Worm (Caenorhabditis elegans) whole organism, young adult: ENCODE results near the gene srv-16.
"Not testable (repeated sequence)": the region's sequence is repeated elsewhere in the genome, so short reads cannot be mapped to it uniquely, and the experiment has no call there.

Source experiments
- B0019.2 ChIP-seq: fragments of 200-800 bp; sonication (Bioruptor generic); conservative IDR thresholded peaks from 2 replicates; pipeline ENCODE4 v1.3.6; 2022; ENCODE audit warnings: missing genetic modification reagents, missing genetic modification characterization, missing compliant biosample characterization
- C06A6.2 ChIP-seq: fragments of 200-800 bp; sonication (Bioruptor generic); conservative IDR thresholded peaks from 2 replicates; pipeline ENCODE4 v1.3.6; 2022; ENCODE audit warnings: missing genetic modification characterization, missing compliant biosample characterization
- C17E4.6 ChIP-seq: fragments of 200-800 bp; sonication (Bioruptor generic); IDR thresholded peaks from 2 replicates; pipeline ENCODE4 v1.3.6; 2022; ENCODE audit warnings: missing genetic modification reagents, missing genetic modification characterization, missing compliant biosample characterization
- D2030.7 ChIP-seq: fragments of 200-800 bp; sonication (Bioruptor generic); IDR thresholded peaks from 2 replicates; pipeline ENCODE4 v1.3.6; 2022; ENCODE audit warnings: missing genetic modification reagents, missing genetic modification characterization, missing compliant biosample characterization
- F33H1.4 ChIP-seq: fragments of 200-800 bp; sonication (Bioruptor generic); IDR thresholded peaks from 2 replicates; pipeline ENCODE4 v1.3.6; 2022; ENCODE audit warnings: missing genetic modification reagents, missing genetic modification characterization, missing compliant biosample characterization
- F37B4.10 ChIP-seq: fragments of 200-800 bp; sonication (Bioruptor generic); IDR thresholded peaks from 2 replicates; pipeline ENCODE4 v1.3.6; 2022; ENCODE audit warnings: missing genetic modification characterization, missing compliant biosample characterization
- F39B2.1 ChIP-seq: fragments of 200-800 bp; sonication (Bioruptor generic); IDR thresholded peaks from 2 replicates; pipeline ENCODE4 v1.3.6; 2022; ENCODE audit warnings: missing genetic modification reagents, missing genetic modification characterization, missing compliant biosample characterization
- Y53F4B.3 ChIP-seq: fragments of 200-800 bp; sonication (Bioruptor generic); IDR thresholded peaks from 2 replicates; pipeline ENCODE4 v1.3.6; 2022; ENCODE audit warnings: missing genetic modification reagents, missing genetic modification characterization, missing compliant biosample characterization
- Y53G8AR.9 ChIP-seq: fragments of 200-800 bp; sonication (Bioruptor generic); conservative IDR thresholded peaks from 2 replicates; pipeline ENCODE4 v1.3.6; 2022; ENCODE audit warnings: missing genetic modification reagents, missing genetic modification characterization, missing compliant biosample characterization
- Y56A3A.18 ChIP-seq: fragments of 200-800 bp; sonication (Bioruptor generic); IDR thresholded peaks from 2 replicates; pipeline ENCODE4 v1.3.6; 2022; ENCODE audit warnings: missing genetic modification reagents, missing genetic modification characterization, missing compliant biosample characterization
- Y67H2A.10 ChIP-seq: fragments of 200-800 bp; sonication (Bioruptor generic); conservative IDR thresholded peaks from 2 replicates; pipeline ENCODE4 v1.3.6; 2022; ENCODE audit warnings: missing genetic modification reagents, missing genetic modification characterization, missing compliant biosample characterization
- Y79H2A.3 ChIP-seq: fragments of 200-800 bp; sonication (Bioruptor generic); conservative IDR thresholded peaks from 2 replicates; pipeline ENCODE4 v1.3.6; 2022; ENCODE audit warnings: missing genetic modification reagents, missing genetic modification characterization, missing compliant biosample characterization
- Y95B8A.8 ChIP-seq: fragments of 200-800 bp; sonication (Bioruptor generic); IDR thresholded peaks from 2 replicates; pipeline ENCODE4 v1.3.6; 2022; ENCODE audit warnings: missing genetic modification reagents, missing genetic modification characterization, missing compliant biosample characterization
- aptf-2 ChIP-seq: fragments of 200-800 bp; sonication (Bioruptor generic); conservative IDR thresholded peaks from 2 replicates; pipeline ENCODE4 v1.3.6; 2022; ENCODE audit warnings: missing genetic modification reagents, missing genetic modification characterization, missing compliant biosample characterization
- attf-3 ChIP-seq: fragments of 200-800 bp; sonication (Bioruptor generic); conservative IDR thresholded peaks from 2 replicates; pipeline ENCODE4 v1.3.6; 2022; ENCODE audit warnings: missing genetic modification reagents, missing genetic modification characterization, missing compliant biosample characterization
- attf-6 ChIP-seq: fragments of 200-800 bp; sonication (Bioruptor generic); IDR thresholded peaks from 2 replicates; pipeline ENCODE4 v1.3.6; 2022; ENCODE audit warnings: missing genetic modification reagents, missing genetic modification characterization, missing compliant biosample characterization
- bed-1 ChIP-seq: fragments of 200-800 bp; sonication (Bioruptor generic); IDR thresholded peaks from 2 replicates; pipeline ENCODE4 v1.3.6; 2022; ENCODE audit warnings: missing genetic modification reagents, missing genetic modification characterization, missing compliant biosample characterization
- cebp-1 ChIP-seq, 2 experiments: fragments of 200-800 bp in 1 of 2; sonication (Bioruptor generic) in 1 of 2; sonication (generic microtip) in 1 of 2; IDR thresholded peaks in 1 of 2; optimal IDR thresholded peaks in 1 of 2; 2 replicates each; pipeline versions ENCODE4 v1.3.6 to Lab custom; 2017 to 2022; ENCODE audit warnings: missing compliant biosample characterization in 2 of 2, missing genetic modification characterization in 2 of 2, mild to moderate bottlenecking in 1 of 2, missing genetic modification reagents in 1 of 2, moderate library complexity in 1 of 2
- cebp-2 ChIP-seq: fragments of 200-800 bp; sonication (Bioruptor generic); IDR thresholded peaks from 2 replicates; pipeline ENCODE4 v1.3.6; 2022; ENCODE audit warnings: missing genetic modification characterization, missing compliant biosample characterization
- ceh-100 ChIP-seq: fragments of 200-800 bp; sonication (Bioruptor generic); IDR thresholded peaks from 2 replicates; pipeline ENCODE4 v1.3.6; 2022; ENCODE audit warnings: missing genetic modification reagents, missing genetic modification characterization, missing compliant biosample characterization
- ceh-40 ChIP-seq: fragments of 200-800 bp; sonication (Bioruptor generic); IDR thresholded peaks from 2 replicates; pipeline ENCODE4 v1.3.6; 2022; ENCODE audit warnings: missing genetic modification characterization, missing compliant biosample characterization
- ceh-58 ChIP-seq: fragments of 200-800 bp; sonication (Bioruptor generic); IDR thresholded peaks from 2 replicates; pipeline ENCODE4 v1.3.6; 2022; ENCODE audit warnings: missing genetic modification characterization, missing compliant biosample characterization
- ceh-91 ChIP-seq: fragments of 200-800 bp; sonication (Bioruptor generic); IDR thresholded peaks from 2 replicates; pipeline ENCODE4 v1.3.6; 2022; ENCODE audit warnings: missing genetic modification reagents, missing genetic modification characterization, missing compliant biosample characterization
- dox-1 ChIP-seq: fragments of 200-800 bp; sonication (Bioruptor generic); IDR thresholded peaks from 2 replicates; pipeline ENCODE4 v1.3.6; 2022; ENCODE audit warnings: missing genetic modification reagents, missing genetic modification characterization, missing compliant biosample characterization
- egl-18 ChIP-seq: fragments of 200-800 bp; sonication (Bioruptor generic); IDR thresholded peaks from 2 replicates; pipeline ENCODE4 v1.3.6; 2022; ENCODE audit warnings: missing genetic modification reagents, missing genetic modification characterization, missing compliant biosample characterization
- egl-44 ChIP-seq: fragments of 200-800 bp; sonication (Bioruptor generic); IDR thresholded peaks from 2 replicates; pipeline ENCODE4 v1.3.6; 2022; ENCODE audit warnings: missing genetic modification reagents, missing genetic modification characterization, missing compliant biosample characterization
- egrh-3 ChIP-seq: fragments of 200-800 bp; sonication (Bioruptor generic); IDR thresholded peaks from 2 replicates; pipeline ENCODE4 v1.3.6; 2022; ENCODE audit warnings: missing genetic modification reagents, missing genetic modification characterization, missing compliant biosample characterization
- ekl-4 ChIP-seq: fragments of 200-800 bp; sonication (Bioruptor generic); IDR thresholded peaks from 2 replicates; pipeline ENCODE4 v1.3.6; 2022; ENCODE audit warnings: missing genetic modification reagents, missing genetic modification characterization, missing compliant biosample characterization
- hmg-20 ChIP-seq: fragments of 200-800 bp; sonication (Bioruptor generic); IDR thresholded peaks from 2 replicates; pipeline ENCODE4 v1.3.6; 2022; ENCODE audit warnings: missing genetic modification reagents, missing genetic modification characterization, missing compliant biosample characterization
- hsf-1 ChIP-seq: fragments of 200-800 bp; sonication (Bioruptor generic); IDR thresholded peaks from 2 replicates; pipeline ENCODE4 v1.3.6; 2022; ENCODE audit warnings: missing genetic modification reagents, missing genetic modification characterization, missing compliant biosample characterization
- let-526 ChIP-seq: fragments of 200-800 bp; sonication (Bioruptor generic); IDR thresholded peaks from 2 replicates; pipeline ENCODE4 v1.3.6; 2022; ENCODE audit warnings: missing genetic modification reagents, missing genetic modification characterization, missing compliant biosample characterization
- madf-3 ChIP-seq: fragments of 200-800 bp; sonication (Bioruptor generic); IDR thresholded peaks from 2 replicates; pipeline ENCODE4 v1.3.6; 2022; ENCODE audit warnings: missing genetic modification reagents, missing genetic modification characterization, missing compliant biosample characterization
- madf-6 ChIP-seq: fragments of 200-800 bp; sonication (Bioruptor generic); IDR thresholded peaks from 2 replicates; pipeline ENCODE4 v1.3.6; 2022; ENCODE audit warnings: missing genetic modification reagents, missing genetic modification characterization, missing compliant biosample characterization
- madf-8 ChIP-seq: fragments of 200-800 bp; sonication (Bioruptor generic); conservative IDR thresholded peaks from 2 replicates; pipeline ENCODE4 v1.3.6; 2022; ENCODE audit warnings: missing genetic modification reagents, missing genetic modification characterization, missing compliant biosample characterization
- nfya-2 ChIP-seq: fragments of 200-800 bp; sonication (Bioruptor generic); IDR thresholded peaks from 2 replicates; pipeline ENCODE4 v1.3.6; 2022; ENCODE audit warnings: missing genetic modification reagents, missing genetic modification characterization, missing compliant biosample characterization
- nfyb-1 ChIP-seq: fragments of 200-800 bp; sonication (Bioruptor generic); IDR thresholded peaks from 2 replicates; pipeline ENCODE4 v1.3.6; 2022; ENCODE audit warnings: missing genetic modification reagents, missing genetic modification characterization, missing compliant biosample characterization
- pbrm-1 ChIP-seq: fragments of 200-800 bp; sonication (Bioruptor generic); IDR thresholded peaks from 2 replicates; pipeline ENCODE4 v1.3.6; 2022; ENCODE audit warnings: missing genetic modification reagents, missing genetic modification characterization, missing compliant biosample characterization
- rcor-1 ChIP-seq: fragments of 200-800 bp; sonication (Bioruptor generic); IDR thresholded peaks from 2 replicates; pipeline ENCODE4 v1.3.6; 2022; ENCODE audit warnings: missing genetic modification reagents, missing genetic modification characterization, missing compliant biosample characterization
- ztf-25 ChIP-seq: fragments of 200-800 bp; sonication (Bioruptor generic); IDR thresholded peaks from 2 replicates; pipeline ENCODE4 v1.3.6; 2022; ENCODE audit warnings: missing genetic modification reagents, missing genetic modification characterization, missing compliant biosample characterization
- ztf-6 ChIP-seq: fragments of 200-800 bp; sonication (Bioruptor generic); IDR thresholded peaks from 2 replicates; pipeline ENCODE4 v1.3.6; 2022; ENCODE audit warnings: missing genetic modification reagents, missing genetic modification characterization, missing compliant biosample characterization

The srv-16 gene

ce11 chrIV:15895861-15896260 is 37.9 kb downstream of the srv-16 start:
- TF ChIP-seq Y79H2A.3 (peak; percentile 100), Y67H2A.10 (GFP tag; lab: Robert Waterston, UW) (peak; percentile 99), egrh-3 (GFP tag; lab: Robert Waterston, UW) (peak; percentile 96), nfyb-1 (GFP tag; lab: Robert Waterston, UW) (peak; percentile 96; the same call in 1 of the 2 replicates), ceh-58 (GFP tag; lab: Robert Waterston, UW) (peak; percentile 100; the same call in 1 of the 2 replicates), Y56A3A.18 (peak; percentile 100), attf-6 (peak; percentile 99), cebp-2 (peak; percentile 97; the same call in 1 of the 2 replicates), egl-18 (peak; percentile 98; the same call in 1 of the 2 replicates), nfya-2 (GFP tag; lab: Robert Waterston, UW) (peak; percentile 95), Y53F4B.3 (GFP tag; lab: Robert Waterston, UW) (peak; percentile 98), D2030.7 (GFP tag; lab: Robert Waterston, UW) (peak; percentile 100), ceh-100 (peak; percentile 93), C06A6.2 (GFP tag; lab: Robert Waterston, UW) (peak; percentile 86; the same call in 1 of the 2 replicates), let-526 (GFP tag; lab: Robert Waterston, UW) (peak; percentile 98), Y95B8A.8 (GFP tag; lab: Robert Waterston, UW) (peak; percentile 98), ekl-4 (GFP tag; lab: Robert Waterston, UW) (peak; percentile 98), pbrm-1 (GFP tag; lab: Robert Waterston, UW) (peak; percentile 97), cebp-1 (GFP tag; IDR thresholded peaks at IDR 0.05; lab: Robert Waterston, UW) (peak; percentile 92), aptf-2 (GFP tag; lab: Robert Waterston, UW) (0 out of 2 replicates have a peak, but pooled peaks have one; percentile 47), F33H1.4 (GFP tag; lab: Robert Waterston, UW) (peak; percentile 71), ceh-91 (GFP tag; lab: Robert Waterston, UW) (peak; percentile 71), rcor-1 (GFP tag; lab: Robert Waterston, UW) (peak; percentile 99), Y53G8AR.9 (peak; percentile 98), ztf-25 (peak; percentile 97), hsf-1 (GFP tag; lab: Robert Waterston, UW) (peak; percentile 100), madf-8 (GFP tag; lab: Robert Waterston, UW) (peak; percentile 85), dox-1 (peak; percentile 100; the same call in 1 of the 2 replicates), attf-3 (GFP tag; lab: Robert Waterston, UW) (peak; percentile 81), bed-1 (GFP tag; lab: Robert Waterston, UW) (peak; percentile 97), madf-3 (GFP tag; lab: Robert Waterston, UW) (peak; percentile 96), madf-6 (GFP tag; lab: Robert Waterston, UW) (peak; percentile 93), egl-44 (GFP tag; lab: Robert Waterston, UW) (peak; percentile 95; the same call in 1 of the 2 replicates), F39B2.1 (GFP tag; lab: Robert Waterston, UW) (peak; percentile 97), hmg-20 (GFP tag; lab: Robert Waterston, UW) (peak; percentile 83; the same call in 1 of the 2 replicates), F37B4.10 (GFP tag; lab: Robert Waterston, UW) (0 out of 2 replicates have a peak, but pooled peaks have one; percentile 90), C17E4.6 (GFP tag; lab: Robert Waterston, UW) (peak; percentile 97), ztf-6 (peak; percentile 97), ceh-40 (GFP tag; lab: Robert Waterston, UW) (peak; percentile 98), B0019.2 (peak; percentile 99)
- not testable (repeated sequence) for TF ChIP-seq cebp-1 (tag; optimal IDR thresholded peaks at IDR 0.05; lab: Kevin White, UChicago)
